Fruit fly (Drosophila melanogaster) whole organism, prepupa: ENCODE measurements around the gene Eip75B.

Source experiments
- Blimp-1 ChIP-seq: fragments of 200-800 bp; sonication (Bioruptor generic); optimal IDR thresholded peaks from 3 replicates; lab custom pipeline; 2017; ENCODE audit warnings: missing biosample characterization, missing genetic modification characterization, mild to moderate bottlenecking, moderate library complexity, missing genetic modification reagents
- CG10631 ChIP-seq: fragments of 200-800 bp; sonication (Bioruptor generic); optimal IDR thresholded peaks from 2 replicates; lab custom pipeline; 2016; ENCODE audit warnings: missing biosample characterization, missing genetic modification characterization
- CG11294 ChIP-seq: fragments of 200-800 bp; sonication (Bioruptor generic); IDR thresholded peaks from 2 replicates; pipeline ENCODE4 v1.3.6; 2022; ENCODE audit warnings: missing biosample characterization, missing genetic modification characterization
- CG11902 ChIP-seq: fragments of 200-800 bp; sonication (Bioruptor generic); optimal IDR thresholded peaks from 3 replicates; lab custom pipeline; 2016; ENCODE audit warnings: missing biosample characterization, missing genetic modification characterization
- CG15336 ChIP-seq: fragments of 200-800 bp; sonication (Bioruptor generic); IDR thresholded peaks from 2 replicates; pipeline ENCODE4 v1.3.6; 2022; ENCODE audit warnings: missing biosample characterization, missing genetic modification characterization
- CG1621 ChIP-seq: fragments of 200-800 bp; sonication (Bioruptor generic); optimal IDR thresholded peaks from 3 replicates; lab custom pipeline; 2018; ENCODE audit warnings: missing biosample characterization, mild to moderate bottlenecking, missing genetic modification characterization
- CG3032 ChIP-seq: fragments of 200-800 bp; optimal IDR thresholded peaks from 2 replicates; lab custom pipeline; 2019; ENCODE audit warnings: missing biosample characterization, mild to moderate bottlenecking, missing genetic modification characterization, moderate library complexity
- CG31627 ChIP-seq: fragments of 200-800 bp; sonication (Bioruptor generic); optimal IDR thresholded peaks from 3 replicates; lab custom pipeline; 2016; ENCODE audit warnings: missing biosample characterization, missing genetic modification characterization
- CG32006 ChIP-seq: fragments of 200-800 bp; sonication (Bioruptor generic); optimal IDR thresholded peaks from 3 replicates; lab custom pipeline; 2017; ENCODE audit warnings: missing biosample characterization, mild to moderate bottlenecking, missing genetic modification characterization
- CG34406 ChIP-seq: fragments of 200-800 bp; sonication (Bioruptor generic); optimal IDR thresholded peaks from 3 replicates; lab custom pipeline; 2016; ENCODE audit warnings: missing biosample characterization, missing genetic modification characterization
- CG4318 ChIP-seq: fragments of 200-800 bp; sonication (Bioruptor generic); optimal IDR thresholded peaks from 3 replicates; lab custom pipeline; 2017; ENCODE audit warnings: missing biosample characterization, mild to moderate bottlenecking, missing genetic modification characterization
- CG6163 ChIP-seq: fragments of 200-800 bp; sonication (Bioruptor generic); IDR thresholded peaks from 3 replicates; pipeline ENCODE4 v1.3.6; 2022; ENCODE audit warnings: missing biosample characterization, missing genetic modification characterization
- CG6792 ChIP-seq: fragments of 200-800 bp; sonication (Bioruptor generic); optimal IDR thresholded peaks from 3 replicates; lab custom pipeline; 2016; ENCODE audit warnings: missing biosample characterization, missing genetic modification characterization
- CG6808 ChIP-seq: fragments of 200-800 bp; sonication (Bioruptor generic); optimal IDR thresholded peaks from 3 replicates; lab custom pipeline; 2017; ENCODE audit warnings: missing biosample characterization, missing genetic modification characterization, mild to moderate bottlenecking, moderate library complexity, missing genetic modification reagents
- CG6854 ChIP-seq: fragments of 200-800 bp; sonication (Bioruptor generic); optimal IDR thresholded peaks from 2 replicates; lab custom pipeline; 2017; ENCODE audit warnings: missing biosample characterization, mild to moderate bottlenecking, missing genetic modification characterization
- CG7368 ChIP-seq: fragments of 200-800 bp; sonication (Bioruptor generic); optimal IDR thresholded peaks from 3 replicates; lab custom pipeline; 2016; ENCODE audit warnings: missing biosample characterization, missing genetic modification characterization
- CG8119 ChIP-seq: fragments of 200-800 bp; sonication (Bioruptor generic); IDR thresholded peaks from 3 replicates; pipeline ENCODE4 v1.3.6; 2022; ENCODE audit warnings: missing biosample characterization, missing genetic modification characterization
- Eip75B ChIP-seq: fragments of 200-800 bp; sonication (Bioruptor generic); optimal IDR thresholded peaks from 3 replicates; lab custom pipeline; 2016; ENCODE audit warnings: missing biosample characterization, missing genetic modification characterization
- Eip78C ChIP-seq: fragments of 200-800 bp; sonication (Bioruptor generic); peaks from one replicate; lab custom pipeline; 2016; ENCODE audit warnings: missing biosample characterization, missing genetic modification characterization
- Eip93F ChIP-seq: fragments of 200-800 bp; sonication (Bioruptor generic); optimal IDR thresholded peaks from 2 replicates; lab custom pipeline; 2016; ENCODE audit warnings: missing biosample characterization, mild to moderate bottlenecking, missing genetic modification characterization
- Ets21C ChIP-seq: fragments of 200-800 bp; sonication (Bioruptor generic); optimal IDR thresholded peaks from 3 replicates; lab custom pipeline; 2016; ENCODE audit warnings: missing biosample characterization, missing genetic modification characterization
- Ets96B ChIP-seq: fragments of 200-800 bp; optimal IDR thresholded peaks from 2 replicates; lab custom pipeline; 2019; ENCODE audit warnings: missing biosample characterization, mild to moderate bottlenecking, missing genetic modification characterization, moderate library complexity
- Gug ChIP-seq: fragments of 200-800 bp; sonication (Bioruptor generic); IDR thresholded peaks from 2 replicates; pipeline ENCODE4 v1.3.6; 2022; ENCODE audit warnings: missing biosample characterization, missing genetic modification characterization
- Hr38 ChIP-seq: sonication (Bioruptor generic); optimal IDR thresholded peaks from 2 replicates; lab custom pipeline; 2016; ENCODE audit warnings: missing biosample characterization, missing genetic modification characterization
- Hr4 ChIP-seq: fragments of 200-800 bp; sonication (Bioruptor generic); optimal IDR thresholded peaks from 3 replicates; lab custom pipeline; 2016; ENCODE audit warnings: missing biosample characterization, missing genetic modification characterization
- Met ChIP-seq: fragments of 200-800 bp; sonication (Bioruptor generic); optimal IDR thresholded peaks from 3 replicates; lab custom pipeline; 2016; ENCODE audit warnings: missing biosample characterization, missing genetic modification characterization
- OdsH ChIP-seq: fragments of 200-800 bp; sonication (Bioruptor generic); optimal IDR thresholded peaks from 3 replicates; lab custom pipeline; 2016; ENCODE audit warnings: missing biosample characterization, missing genetic modification characterization
- Smox ChIP-seq: fragments of 200-800 bp; sonication (Bioruptor generic); optimal IDR thresholded peaks from 3 replicates; lab custom pipeline; 2016; ENCODE audit warnings: missing biosample characterization, missing genetic modification characterization
- Sox102F ChIP-seq: fragments of 200-800 bp; sonication (Bioruptor generic); optimal IDR thresholded peaks from 2 replicates; lab custom pipeline; 2016; ENCODE audit warnings: missing biosample characterization, mild to moderate bottlenecking, missing genetic modification characterization
- Sox14 ChIP-seq: fragments of 200-800 bp; sonication (Bioruptor generic); optimal IDR thresholded peaks from 3 replicates; lab custom pipeline; 2016; ENCODE audit warnings: missing biosample characterization, missing genetic modification characterization
- Sox15 ChIP-seq: fragments of 200-800 bp; sonication (Bioruptor generic); optimal IDR thresholded peaks from 3 replicates; lab custom pipeline; 2016; ENCODE audit warnings: missing biosample characterization, missing genetic modification characterization
- achi ChIP-seq: fragments of 200-800 bp; sonication (Bioruptor generic); optimal IDR thresholded peaks from 3 replicates; lab custom pipeline; 2016; ENCODE audit warnings: missing biosample characterization, missing genetic modification characterization
- acj6 ChIP-seq: fragments of 200-800 bp; sonication (Bioruptor generic); optimal IDR thresholded peaks from 3 replicates; lab custom pipeline; 2016; ENCODE audit warnings: missing biosample characterization, missing genetic modification characterization
- dac ChIP-seq: fragments of 200-800 bp; sonication (Bioruptor generic); optimal IDR thresholded peaks from 2 replicates; lab custom pipeline; 2017; ENCODE audit warnings: missing biosample characterization, mild to moderate bottlenecking, missing genetic modification characterization
- eg ChIP-seq: fragments of 200-800 bp; sonication (Bioruptor generic); IDR thresholded peaks from 3 replicates; pipeline ENCODE4 v1.3.6; 2022; ENCODE audit warnings: missing biosample characterization, missing genetic modification characterization
- esn ChIP-seq: fragments of 200-800 bp; sonication (Bioruptor generic); optimal IDR thresholded peaks from 2 replicates; lab custom pipeline; 2016; ENCODE audit warnings: missing biosample characterization, mild to moderate bottlenecking, missing genetic modification characterization, moderate library complexity
- fd59A ChIP-seq: fragments of 200-800 bp; sonication (Bioruptor generic); optimal IDR thresholded peaks from 2 replicates; lab custom pipeline; 2017; ENCODE audit warnings: missing biosample characterization, mild to moderate bottlenecking, missing genetic modification characterization, missing genetic modification reagents
- fkh ChIP-seq: fragments of 200-800 bp; sonication (Bioruptor generic); optimal IDR thresholded peaks from 3 replicates; lab custom pipeline; 2017; ENCODE audit warnings: missing biosample characterization, mild to moderate bottlenecking, missing genetic modification characterization, moderate library complexity
- lz ChIP-seq: fragments of 200-800 bp; sonication (Bioruptor generic); optimal IDR thresholded peaks from 3 replicates; lab custom pipeline; 2016; ENCODE audit warnings: missing biosample characterization, missing genetic modification characterization
- pdm3 ChIP-seq: fragments of 200-800 bp; sonication (Bioruptor generic); optimal IDR thresholded peaks from 3 replicates; lab custom pipeline; 2016; ENCODE audit warnings: missing biosample characterization, missing genetic modification characterization
- svp ChIP-seq: fragments of 200-800 bp; sonication (Bioruptor generic); peaks from one replicate; lab custom pipeline; 2016; ENCODE audit warnings: missing biosample characterization, missing genetic modification characterization
- vri ChIP-seq: fragments of 200-800 bp; sonication (Bioruptor generic); optimal IDR thresholded peaks from 3 replicates; lab custom pipeline; 2016; ENCODE audit warnings: missing biosample characterization, mild to moderate bottlenecking, missing genetic modification characterization

Gene Eip75B

dm6 chr3L:18079610-18080497 lies 15.4 kb upstream of the Eip75B start (continued):
- TF ChIP-seq CG4318 (GFP tag; lab: Kevin White, UChicago) = peak; percentile 82
- peak; percentile 89 for TF ChIP-seq CG10631 (GFP tag; lab: Kevin White, UChicago)
- peak; percentile 67 for TF ChIP-seq OdsH (GFP tag; lab: Kevin White, UChicago)
- TF ChIP-seq Sox15 (GFP tag; lab: Kevin White, UChicago) = no peak
- peak; percentile 35 for TF ChIP-seq Sox102F (GFP tag; lab: Kevin White, UChicago)
- TF ChIP-seq pdm3 (GFP tag; lab: Kevin White, UChicago) = peak; percentile 49
- TF ChIP-seq CG6792 (GFP tag; lab: Kevin White, UChicago) = peak; percentile 41
- peak; percentile 62 for TF ChIP-seq CG7368 (GFP tag; lab: Kevin White, UChicago)
- TF ChIP-seq Eip78C = peak; percentile 83
- no peak for TF ChIP-seq fkh (GFP tag; lab: Kevin White, UChicago)
- TF ChIP-seq Blimp-1 (GFP tag; lab: Kevin White, UChicago) = no peak
- peak; percentile 80 for TF ChIP-seq eg (GFP tag; lab: Robert Waterston, UW)
- TF ChIP-seq Smox (GFP tag; lab: Kevin White, UChicago) = no peak
- TF ChIP-seq Ets96B (tag; lab: Kevin White, UChicago) = peak; percentile 79
- TF ChIP-seq fd59A (GFP tag; lab: Kevin White, UChicago) = peak; percentile 48
- TF ChIP-seq CG6854 (GFP tag; lab: Kevin White, UChicago) = peak; percentile 53
- TF ChIP-seq CG31627 (GFP tag; lab: Kevin White, UChicago) = no peak

DNA sequence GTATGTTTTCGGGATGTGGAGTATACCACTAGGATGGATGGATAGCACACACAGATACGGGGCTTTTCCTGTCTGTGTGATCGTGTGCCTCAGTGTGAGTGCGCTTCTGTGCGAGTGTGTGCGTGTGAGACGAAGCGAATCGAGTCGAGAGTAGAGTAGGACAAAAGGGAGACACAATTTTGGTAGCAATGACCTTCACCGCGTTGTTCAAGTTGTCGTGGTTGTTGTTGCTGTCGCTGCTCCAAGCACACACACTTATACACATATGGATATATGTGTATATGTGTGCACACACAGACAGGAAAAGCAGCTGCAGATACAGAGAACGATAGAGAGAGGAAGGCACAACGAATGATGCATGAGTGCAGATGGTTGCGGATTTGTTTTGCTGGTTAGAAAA lies 14.6 kb upstream of the Eip75B start:
- TF ChIP-seq CG11294 (no peak), Hr38 (GFP tag; lab: Kevin White, UChicago) (no peak), CG11902 (GFP tag; lab: Kevin White, UChicago) (no peak), lz (GFP tag; lab: Kevin White, UChicago) (no peak)
- TF ChIP-seq, all 60 proteins: peak for 0

DNA sequence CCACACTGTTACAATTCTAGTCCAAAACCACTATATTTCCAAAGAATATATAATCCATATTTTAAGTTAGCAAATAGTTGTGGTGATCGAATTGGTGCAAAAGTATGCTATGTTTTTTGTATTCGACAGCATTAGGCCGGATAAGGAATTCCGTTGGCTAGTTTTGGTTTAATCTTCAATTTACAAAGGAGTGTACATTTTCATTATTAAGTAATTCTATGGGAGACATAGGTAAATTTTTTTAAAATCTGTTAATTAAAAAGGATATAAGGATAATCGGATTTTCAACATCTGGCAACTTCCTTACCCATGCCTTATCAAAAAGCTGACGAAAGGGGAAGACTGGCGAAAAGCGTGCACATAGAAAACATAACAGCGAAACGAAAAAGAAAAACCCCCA lies 14.1 kb upstream of the Eip75B start:
- peak; percentile 60 for TF ChIP-seq svp (GFP tag; lab: Kevin White, UChicago)
- TF ChIP-seq dac = no peak
- peak; percentile 10 for TF ChIP-seq Sox102F (GFP tag; lab: Kevin White, UChicago)
- TF ChIP-seq Hr38 (GFP tag; lab: Kevin White, UChicago) = no peak
- TF ChIP-seq OdsH (GFP tag; lab: Kevin White, UChicago) = peak; percentile 20
- no peak for TF ChIP-seq Blimp-1 (GFP tag; lab: Kevin White, UChicago)
- no peak for TF ChIP-seq esn
- TF ChIP-seq pdm3 (GFP tag; lab: Kevin White, UChicago) = peak; percentile 59
- TF ChIP-seq Smox (GFP tag; lab: Kevin White, UChicago) = no peak
- TF ChIP-seq fd59A (GFP tag; lab: Kevin White, UChicago) = peak; percentile 76
- peak; percentile 76 for TF ChIP-seq CG10631 (GFP tag; lab: Kevin White, UChicago)
- peak; percentile 79 for TF ChIP-seq CG8119 (GFP tag; lab: Robert Waterston, UW)
- no peak for TF ChIP-seq CG11902 (GFP tag; lab: Kevin White, UChicago)
- TF ChIP-seq Hr4 (GFP tag; lab: Kevin White, UChicago) = peak; percentile 65
- TF ChIP-seq achi (GFP tag; lab: Kevin White, UChicago) = peak; percentile 66
- peak; percentile 70 for TF ChIP-seq CG4318 (GFP tag; lab: Kevin White, UChicago)
- TF ChIP-seq CG6808 (GFP tag; lab: Kevin White, UChicago) = peak; percentile 77
- peak; percentile 63 for TF ChIP-seq acj6
- no peak for TF ChIP-seq Eip93F
- peak; percentile 8 for TF ChIP-seq CG34406 (GFP tag; lab: Kevin White, UChicago)
- TF ChIP-seq vri (GFP tag; lab: Kevin White, UChicago) = no peak
- TF ChIP-seq eg (GFP tag; lab: Robert Waterston, UW) = peak; percentile 62; the same call in 2 of the 3 replicates
- peak; percentile 74 for TF ChIP-seq CG32006 (GFP tag; lab: Kevin White, UChicago)
- no peak for TF ChIP-seq fkh (GFP tag; lab: Kevin White, UChicago)
- TF ChIP-seq CG6163 (GFP tag; lab: Robert Waterston, UW) = no peak
- TF ChIP-seq CG3032 = peak; percentile 70
- TF ChIP-seq Eip75B (GFP tag; lab: Kevin White, UChicago) = peak; percentile 21
- peak; percentile 74 for TF ChIP-seq Sox14 (GFP tag; lab: Kevin White, UChicago)
- no peak for TF ChIP-seq Ets21C (GFP tag; lab: Kevin White, UChicago)
- peak; percentile 30 for TF ChIP-seq CG1621 (tag; lab: Kevin White, UChicago)
- TF ChIP-seq CG15336 (GFP tag; lab: Robert Waterston, UW) = peak; percentile 81
- peak; percentile 46 for TF ChIP-seq Ets96B (tag; lab: Kevin White, UChicago)
- TF ChIP-seq CG6792 (GFP tag; lab: Kevin White, UChicago) = no peak
- peak; percentile 92 for TF ChIP-seq Eip78C
- peak; percentile 12 for TF ChIP-seq Sox15 (GFP tag; lab: Kevin White, UChicago)
- TF ChIP-seq CG7368 (GFP tag; lab: Kevin White, UChicago) = no peak
- peak; percentile 36; the same call in 1 of the 2 replicates for TF ChIP-seq Gug (GFP tag; lab: Robert Waterston, UW)
- no peak for TF ChIP-seq lz (GFP tag; lab: Kevin White, UChicago)
- peak; percentile 46 for TF ChIP-seq Met (GFP tag; lab: Kevin White, UChicago)
